Fruit fly (Drosophila melanogaster) whole organism, prepupa: Measurements from ENCODE around the gene CG12035.

Experiments
- CG31627 ChIP-seq: fragments of 200-800 bp; sonication (Bioruptor generic); optimal IDR thresholded peaks from 3 replicates; lab custom pipeline; 2016; ENCODE audit warnings: missing biosample characterization, missing genetic modification characterization
- CG6163 ChIP-seq: fragments of 200-800 bp; sonication (Bioruptor generic); IDR thresholded peaks from 3 replicates; pipeline ENCODE4 v1.3.6; 2022; ENCODE audit warnings: missing biosample characterization, missing genetic modification characterization
- OdsH ChIP-seq: fragments of 200-800 bp; sonication (Bioruptor generic); optimal IDR thresholded peaks from 3 replicates; lab custom pipeline; 2016; ENCODE audit warnings: missing biosample characterization, missing genetic modification characterization
- esn ChIP-seq: fragments of 200-800 bp; sonication (Bioruptor generic); optimal IDR thresholded peaks from 2 replicates; lab custom pipeline; 2016; ENCODE audit warnings: missing biosample characterization, mild to moderate bottlenecking, missing genetic modification characterization, moderate library complexity
- lz ChIP-seq: fragments of 200-800 bp; sonication (Bioruptor generic); optimal IDR thresholded peaks from 3 replicates; lab custom pipeline; 2016; ENCODE audit warnings: missing biosample characterization, missing genetic modification characterization

dm6 chr3L:1675242-1675641 is 48.9 kb upstream of the CG12035 start:
- TF ChIP-seq CG31627 (GFP tag; lab: Kevin White, UChicago) (no peak), lz (GFP tag; lab: Kevin White, UChicago) (no peak), esn (GFP tag; lab: Kevin White, UChicago) (no peak), CG6163 (GFP tag; lab: Robert Waterston, UW) (no peak), OdsH (no peak)
